Fruit fly (Drosophila melanogaster): ENCODE measurements around the gene Atg18a.

DNA sequence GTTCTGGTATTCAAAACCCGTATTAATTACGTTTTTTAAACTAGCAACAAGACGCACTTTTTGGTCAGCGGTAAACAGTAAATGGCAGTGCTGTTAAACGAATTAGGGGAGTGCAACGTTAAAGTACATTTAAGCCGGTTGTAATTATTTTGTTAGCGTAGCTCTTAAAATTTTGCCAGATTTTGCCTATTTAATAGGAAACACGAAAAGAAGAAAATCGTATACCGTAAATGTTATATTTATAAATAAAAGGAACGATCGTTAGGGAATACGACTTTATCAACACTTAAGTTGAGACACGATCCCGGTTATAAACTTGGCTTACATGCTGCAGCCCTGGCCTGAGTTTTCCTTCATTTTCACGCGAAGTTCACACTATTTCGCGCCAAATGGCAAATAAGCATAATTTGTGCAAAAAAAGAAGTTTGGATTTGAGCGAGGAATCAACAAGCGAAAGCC is 49.2 kb upstream of the Atg18a start, which contains the start of the genes Setx and mus301:
- TF ChIP-seq sna (GFP tag; IDR thresholded peaks at IDR 0.05; ENCODE audit: partially characterized antibody) (no peak), CG3995 (GFP tag; optimal IDR thresholded peaks at IDR 0.05) (peak; percentile 54), zen (tag; optimal IDR thresholded peaks at IDR 0.05) (peak; percentile 88), Ssrp (tag; optimal IDR thresholded peaks at IDR 0.05) (peak; percentile 72)

Measured in whole organism, embryonic.